Worm (Caenorhabditis elegans): ENCODE measurements around the gene lgc-43.

Gene lgc-43

DNA sequence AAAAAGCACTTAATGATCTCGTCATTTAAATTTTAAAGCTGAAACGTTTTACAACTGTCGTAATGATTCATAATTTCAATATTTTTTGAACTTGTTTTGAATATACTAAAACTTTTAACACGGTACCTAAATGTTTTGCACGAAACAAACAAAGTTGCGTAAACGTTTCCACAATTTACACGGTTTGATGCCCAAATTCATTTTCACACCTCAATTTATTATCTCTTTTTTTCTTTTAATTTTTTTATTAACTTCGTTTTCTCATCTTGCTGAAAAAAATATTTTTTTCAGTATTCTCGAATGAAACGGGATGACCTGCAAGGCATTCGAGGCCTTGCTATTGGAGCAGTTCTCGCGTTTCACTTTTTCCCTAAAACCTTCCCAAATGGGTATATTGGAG, 5.8 kb downstream of the lgc-43 start, which contains the start of gene oac-8:
Gene oac-8, plus strand, starts transcription at position 301 of the 400 bp plus-strand sequence.
- TF ChIP-seq pha-4 (tag; optimal IDR thresholded peaks at IDR 0.05) = no peak
- no peak for TF ChIP-seq nhr-11 (tag; optimal IDR thresholded peaks at IDR 0.05)
- no peak for TF ChIP-seq ceh-82 (tag; optimal IDR thresholded peaks at IDR 0.05)
- TF ChIP-seq mdl-1 (tag; optimal IDR thresholded peaks at IDR 0.05) = no peak
- TF ChIP-seq nhr-25 (tag; optimal IDR thresholded peaks at IDR 0.05) = no peak
- TF ChIP-seq egl-5 (tag; optimal IDR thresholded peaks at IDR 0.05) = no peak
- TF ChIP-seq lin-15B (tag; optimal IDR thresholded peaks at IDR 0.05) = no peak

ce11 chrIV:10589072-10589471, 10.6 kb downstream of the lgc-43 start, which contains the start of gene C43F9.4:
Gene C43F9.4, minus strand, starts transcription at chrIV:10589172.
- TF ChIP-seq sea-2 (GFP tag; optimal IDR thresholded peaks at IDR 0.05) (no peak), nhr-77 (tag; optimal IDR thresholded peaks at IDR 0.05) (no peak), hmg-11 (tag; optimal IDR thresholded peaks at IDR 0.05) (no peak)

DNA sequence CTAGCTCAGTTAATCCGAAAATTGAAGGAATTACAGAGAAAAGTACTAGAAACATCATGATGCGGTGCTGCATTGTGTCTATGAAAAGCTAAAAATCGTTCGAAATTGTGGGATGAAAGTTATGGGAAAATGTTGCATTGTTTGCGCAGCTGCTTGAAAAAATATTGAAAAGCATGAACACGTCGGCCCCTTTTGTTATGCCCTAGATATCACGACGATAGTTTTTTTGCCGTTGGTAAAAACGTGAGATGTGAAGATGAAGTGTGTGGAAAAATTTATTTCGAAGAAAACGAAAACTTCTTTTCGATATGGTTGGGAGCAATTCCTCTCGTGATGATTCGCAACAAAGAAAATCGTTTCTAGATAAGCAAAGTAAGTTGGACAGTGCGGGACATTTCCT, 12.2 kb downstream of the lgc-43 start, which contains the start of the genes C43F9.5 and nkb-2:
Gene C43F9.5, minus strand, starts transcription at position 101 of the 400 bp plus-strand sequence.
Gene nkb-2, plus strand, starts transcription at position 277 of the 400 bp plus-strand sequence.
- TF ChIP-seq lin-39 (tag; optimal IDR thresholded peaks at IDR 0.05) = no peak
- no peak for TF ChIP-seq egl-27 (tag; optimal IDR thresholded peaks at IDR 0.05)
- TF ChIP-seq fkh-2 (tag; optimal IDR thresholded peaks at IDR 0.05) = no peak
- TF ChIP-seq skn-1 (tag; optimal IDR thresholded peaks at IDR 0.05) = no peak
- TF ChIP-seq aly-2 (tag; optimal IDR thresholded peaks at IDR 0.05) = no peak
- no peak for TF ChIP-seq egl-5 (tag; optimal IDR thresholded peaks at IDR 0.05)
- TF ChIP-seq ceh-16 (tag; optimal IDR thresholded peaks at IDR 0.05) = no peak
- TF ChIP-seq nhr-28 (tag; optimal IDR thresholded peaks at IDR 0.05) = no peak
- no peak for TF ChIP-seq zag-1 (tag; optimal IDR thresholded peaks at IDR 0.05)
- TF ChIP-seq lsy-12 (tag; optimal IDR thresholded peaks at IDR 0.05) = no peak
- TF ChIP-seq nhr-23 (tag; optimal IDR thresholded peaks at IDR 0.05) = no peak
- TF ChIP-seq fos-1 (tag; optimal IDR thresholded peaks at IDR 0.05) = no peak
- no peak for TF ChIP-seq tbx-2 (tag; optimal IDR thresholded peaks at IDR 0.05)
- no peak for TF ChIP-seq ceh-28 (tag; optimal IDR thresholded peaks at IDR 0.05)
- TF ChIP-seq jun-1 (tag; optimal IDR thresholded peaks at IDR 0.05) = no peak
- no peak for TF ChIP-seq pha-4 (tag; optimal IDR thresholded peaks at IDR 0.05)

DNA sequence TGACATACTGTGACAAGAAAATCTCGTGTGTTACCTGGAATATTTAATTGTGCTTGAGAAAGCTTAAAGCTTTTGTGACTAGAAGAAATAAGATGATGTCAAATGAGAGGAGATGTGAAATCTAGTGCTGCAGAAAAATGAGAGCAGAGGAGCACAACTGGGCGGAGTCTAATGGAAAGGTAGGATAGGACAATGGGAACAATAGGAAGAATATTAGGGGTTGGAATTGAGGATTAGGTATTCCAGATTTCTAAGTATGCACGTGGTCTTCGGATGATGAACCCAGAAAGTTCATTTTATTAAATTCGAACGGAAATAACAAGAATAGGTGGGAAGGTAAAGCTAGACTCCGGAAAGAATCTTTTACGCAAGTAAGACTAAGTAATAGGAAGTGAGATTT, 15.1 kb downstream of the lgc-43 start, which contains the start of gene C43F9.7:
Gene C43F9.7, minus strand, starts transcription at position 101 of the 400 bp plus-strand sequence.
- TF ChIP-seq daf-12 (tag; optimal IDR thresholded peaks at IDR 0.05) (no peak), pha-4 (tag; optimal IDR thresholded peaks at IDR 0.05) (no peak), ztf-11 (tag; optimal IDR thresholded peaks at IDR 0.05) (no peak), nhr-12 (tag; optimal IDR thresholded peaks at IDR 0.05) (no peak), nfya-1 (tag; optimal IDR thresholded peaks at IDR 0.05; ENCODE audit: insufficient read depth) (no peak), nhr-25 (tag; optimal IDR thresholded peaks at IDR 0.05) (no peak), ztf-4 (tag; optimal IDR thresholded peaks at IDR 0.05) (no peak), pqm-1 (tag; optimal IDR thresholded peaks at IDR 0.05) (no peak), ZK546.5 (tag; optimal IDR thresholded peaks at IDR 0.05) (no peak), lin-15B (tag; optimal IDR thresholded peaks at IDR 0.05) (no peak), zag-1 (tag; optimal IDR thresholded peaks at IDR 0.05) (no peak), elt-1 (tag; optimal IDR thresholded peaks at IDR 0.05) (no peak), nhr-23 (tag; optimal IDR thresholded peaks at IDR 0.05) (no peak), fos-1 (tag; optimal IDR thresholded peaks at IDR 0.05) (no peak), nhr-28 (tag; optimal IDR thresholded peaks at IDR 0.05) (no peak), mml-1 (tag; optimal IDR thresholded peaks at IDR 0.05) (no peak), elt-3 (tag; optimal IDR thresholded peaks at IDR 0.05) (no peak), nhr-43 (tag; optimal IDR thresholded peaks at IDR 0.05; ENCODE audit: poor library complexity, severe bottlenecking) (no peak), ceh-9 (tag; optimal IDR thresholded peaks at IDR 0.05) (no peak), nhr-77 (tag; optimal IDR thresholded peaks at IDR 0.05) (no peak)

DNA sequence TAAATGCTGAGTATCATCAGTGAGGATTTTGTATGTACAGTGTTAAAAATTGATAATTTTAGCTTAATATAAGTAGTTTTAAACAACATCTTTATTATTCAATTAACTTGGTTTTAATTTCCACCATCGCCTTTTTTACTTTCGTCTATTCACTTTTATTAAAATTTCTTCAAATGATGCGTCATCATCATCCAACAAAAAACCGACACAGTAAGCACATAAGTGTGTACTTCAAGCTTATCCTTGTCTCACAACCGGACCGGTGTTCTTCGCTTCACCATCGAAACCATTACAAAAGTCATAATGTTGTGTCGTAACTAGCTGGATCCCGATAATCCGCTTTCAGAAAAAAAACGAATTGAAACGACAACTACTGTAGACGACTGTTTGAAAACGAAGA, 18.0 kb downstream of the lgc-43 start, which contains the start of gene C43F9.11:
Gene C43F9.11, plus strand, starts transcription at position 301 of the 400 bp plus-strand sequence.
- TF ChIP-seq ZK546.5 (tag; optimal IDR thresholded peaks at IDR 0.05) (no peak), nhr-43 (tag; optimal IDR thresholded peaks at IDR 0.05; ENCODE audit: poor library complexity, severe bottlenecking) (no peak), egl-5 (tag; optimal IDR thresholded peaks at IDR 0.05) (no peak), ztf-11 (tag; optimal IDR thresholded peaks at IDR 0.05) (no peak), ceh-9 (tag; optimal IDR thresholded peaks at IDR 0.05) (no peak), hmg-11 (tag; optimal IDR thresholded peaks at IDR 0.05) (no peak), aly-2 (tag; optimal IDR thresholded peaks at IDR 0.05) (no peak), daf-12 (tag; optimal IDR thresholded peaks at IDR 0.05) (no peak)
